Fruit fly (Drosophila melanogaster) whole organism, embryonic: ENCODE results near the gene CG44005.

Experiments used
- ATbp ChIP-seq: fragments of 200-800 bp; sonication (Bioruptor generic); optimal IDR thresholded peaks from 2 replicates; lab custom pipeline; 2017; ENCODE audit warnings: missing biosample characterization, mild to moderate bottlenecking, missing genetic modification characterization, missing genetic modification reagents
- Abd-B ChIP-seq: fragments of 200-800 bp; sonication (Bioruptor generic); optimal IDR thresholded peaks from 2 replicates; lab custom pipeline; 2018; ENCODE audit warnings: missing biosample characterization, mild to moderate bottlenecking, missing genetic modification characterization, moderate library complexity
- CG10267 ChIP-seq: fragments of 200-800 bp; sonication (Bioruptor generic); optimal IDR thresholded peaks from 2 replicates; lab custom pipeline; 2018; ENCODE audit warnings: missing biosample characterization, mild to moderate bottlenecking, missing genetic modification characterization, moderate library complexity
- CG10321 ChIP-seq: fragments of 200-800 bp; sonication (Bioruptor generic); IDR thresholded peaks from 2 replicates; pipeline ENCODE4 v1.3.6; 2022; ENCODE audit warnings: missing biosample characterization, missing genetic modification characterization
- CG11695 ChIP-seq: fragments of 200-800 bp; sonication (Bioruptor generic); IDR thresholded peaks from 3 replicates; pipeline ENCODE4 v1.3.6; 2022; ENCODE audit warnings: missing biosample characterization, missing genetic modification characterization
- CG12155 ChIP-seq: fragments of 200-800 bp; sonication (Bioruptor generic); optimal IDR thresholded peaks from 3 replicates; lab custom pipeline; 2016; ENCODE audit warnings: missing biosample characterization, missing genetic modification characterization
- CG14014 ChIP-seq: fragments of 200-800 bp; sonication (Bioruptor generic); IDR thresholded peaks from 2 replicates; pipeline ENCODE4 v1.3.6; 2022; ENCODE audit warnings: missing biosample characterization, missing genetic modification characterization
- CG14667 ChIP-seq: fragments of 200-800 bp; sonication (Bioruptor generic); IDR thresholded peaks from 2 replicates; pipeline ENCODE4 v1.3.6; 2022; ENCODE audit warnings: missing biosample characterization, missing genetic modification characterization
- CG14710 ChIP-seq: fragments of 200-800 bp; sonication (Bioruptor generic); optimal IDR thresholded peaks from 3 replicates; lab custom pipeline; 2019; ENCODE audit warnings: missing biosample characterization, mild to moderate bottlenecking, missing genetic modification characterization, moderate library complexity
- CG15514 ChIP-seq: fragments of 200-800 bp; sonication (Bioruptor generic); optimal IDR thresholded peaks from 3 replicates; lab custom pipeline; 2017; ENCODE audit warnings: missing biosample characterization, missing genetic modification characterization, mild to moderate bottlenecking, moderate library complexity, missing genetic modification reagents
- CG18262 ChIP-seq: fragments of 200-800 bp; optimal IDR thresholded peaks from 3 replicates; lab custom pipeline; 2019; ENCODE audit warnings: missing biosample characterization, mild to moderate bottlenecking, missing genetic modification characterization, moderate library complexity
- CG1832 ChIP-seq: fragments of 200-800 bp; sonication (Bioruptor generic); optimal IDR thresholded peaks from 2 replicates; lab custom pipeline; 2017; ENCODE audit warnings: missing biosample characterization, mild to moderate bottlenecking, missing genetic modification characterization, inconsistent platforms
- CG2116 ChIP-seq: fragments of 200-800 bp; sonication (Bioruptor generic); optimal IDR thresholded peaks from 3 replicates; lab custom pipeline; 2018; ENCODE audit warnings: missing biosample characterization, mild to moderate bottlenecking, missing genetic modification characterization
- CG2712 ChIP-seq: fragments of 200-800 bp; optimal IDR thresholded peaks from 3 replicates; lab custom pipeline; 2019; ENCODE audit warnings: missing biosample characterization, mild to moderate bottlenecking, missing genetic modification characterization, moderate library complexity
- CG31441 ChIP-seq: fragments of 200-800 bp; sonication (Bioruptor generic); IDR thresholded peaks from 2 replicates; pipeline ENCODE4 v1.3.6; 2022; ENCODE audit warnings: missing biosample characterization, missing genetic modification characterization
- CG33213 ChIP-seq: fragments of 200-800 bp; sonication (Bioruptor generic); optimal IDR thresholded peaks from 3 replicates; lab custom pipeline; 2016; ENCODE audit warnings: missing biosample characterization, missing genetic modification characterization
- CG4424 ChIP-seq: fragments of 200-800 bp; sonication (Bioruptor generic); optimal IDR thresholded peaks from 3 replicates; lab custom pipeline; 2016; ENCODE audit warnings: missing biosample characterization, missing genetic modification characterization
- CG6765 ChIP-seq: fragments of 200-800 bp; sonication (Bioruptor generic); optimal IDR thresholded peaks from 3 replicates; lab custom pipeline; 2017; ENCODE audit warnings: missing biosample characterization, mild to moderate bottlenecking, missing genetic modification characterization
- CG8388 ChIP-seq: fragments of 200-800 bp; sonication (Bioruptor generic); optimal IDR thresholded peaks from 2 replicates; lab custom pipeline; 2019; ENCODE audit warnings: missing biosample characterization, mild to moderate bottlenecking, missing genetic modification characterization, moderate library complexity
- CG9727 ChIP-seq: fragments of 200-800 bp; sonication (Bioruptor generic); optimal IDR thresholded peaks from 3 replicates; lab custom pipeline; 2017; ENCODE audit warnings: missing biosample characterization, mild to moderate bottlenecking, missing genetic modification characterization
- D ChIP-seq, 2 experiments: fragments of 200-800 bp in 1 of 2; fragments of >200 bp in 1 of 2; sonication (Bioruptor generic) in 1 of 2; optimal IDR thresholded peaks; 2 replicates in 1 of 2; 3 replicates in 1 of 2; lab custom pipeline; 2017; ENCODE audit warnings: mild to moderate bottlenecking in 1 of 2, missing biosample characterization in 1 of 2, missing genetic modification characterization in 1 of 2, missing genetic modification reagents in 1 of 2
- Dfd ChIP-seq, 2 experiments: fragments of >200 bp; optimal IDR thresholded peaks; 2 replicates each; lab custom pipeline; 2017; ENCODE audit warnings: missing biosample characterization in 2 of 2, missing genetic modification characterization in 2 of 2
- Drgx ChIP-seq: fragments of 200-800 bp; sonication (Bioruptor generic); IDR thresholded peaks from 2 replicates; pipeline ENCODE4 v1.3.6; 2022; ENCODE audit warnings: missing biosample characterization, missing genetic modification characterization
- E2f1 ChIP-seq: fragments of 200-800 bp; sonication (Bioruptor generic); IDR thresholded peaks from 2 replicates; pipeline ENCODE4 v1.3.6; 2022; ENCODE audit warnings: missing biosample characterization, missing genetic modification characterization
- Ets65A ChIP-seq: fragments of 200-800 bp; sonication (Bioruptor generic); peaks from one replicate; lab custom pipeline; 2016; ENCODE audit warnings: missing biosample characterization, missing genetic modification characterization
- Gug ChIP-seq: fragments of 200-800 bp; sonication (Bioruptor generic); IDR thresholded peaks from 4 replicates; pipeline ENCODE4 v1.3.6; 2022; ENCODE audit warnings: missing biosample characterization, missing genetic modification characterization
- H2.0 ChIP-seq: fragments of 200-800 bp; sonication (Bioruptor generic); IDR thresholded peaks from 2 replicates; pipeline ENCODE4 v1.3.6; 2022; ENCODE audit warnings: missing biosample characterization, missing genetic modification characterization
- Meics ChIP-seq: fragments of 200-800 bp; sonication (Bioruptor generic); optimal IDR thresholded peaks from 2 replicates; lab custom pipeline; 2017; ENCODE audit warnings: missing biosample characterization, mild to moderate bottlenecking, missing genetic modification characterization
- Mrtf ChIP-seq: fragments of 200-800 bp; sonication (Bioruptor generic); IDR thresholded peaks from 3 replicates; pipeline ENCODE4 v1.3.6; 2022; ENCODE audit warnings: missing biosample characterization, missing genetic modification characterization
- NFAT ChIP-seq: fragments of 200-800 bp; sonication (Bioruptor generic); IDR thresholded peaks from 2 replicates; pipeline ENCODE4 v1.3.6; 2022; ENCODE audit warnings: missing biosample characterization, missing genetic modification characterization
- Oli ChIP-seq: fragments of 200-800 bp; sonication (Bioruptor generic); optimal IDR thresholded peaks from 2 replicates; lab custom pipeline; 2018; ENCODE audit warnings: missing biosample characterization, mild to moderate bottlenecking, missing genetic modification characterization, moderate library complexity
- Poxn ChIP-seq: fragments of 200-800 bp; sonication (Bioruptor generic); IDR thresholded peaks from 2 replicates; pipeline ENCODE4 v1.3.6; 2022; ENCODE audit warnings: missing biosample characterization, missing genetic modification characterization
- Six4 ChIP-seq: fragments of 200-800 bp; sonication (Bioruptor generic); optimal IDR thresholded peaks from 2 replicates; lab custom pipeline; 2016; ENCODE audit warnings: missing biosample characterization, missing genetic modification characterization
- YL-1 ChIP-seq: fragments of 200-800 bp; sonication (Bioruptor generic); optimal IDR thresholded peaks from 3 replicates; lab custom pipeline; 2017; ENCODE audit warnings: missing biosample characterization, mild to moderate bottlenecking, missing genetic modification characterization
- bsh ChIP-seq, 2 experiments: fragments of 200-800 bp; sonication (Bioruptor generic); optimal IDR thresholded peaks; 2 replicates each; lab custom pipeline; 2017 to 2018; ENCODE audit warnings: mild to moderate bottlenecking in 2 of 2, missing biosample characterization in 2 of 2, missing genetic modification characterization in 2 of 2, moderate library complexity in 1 of 2
- btn ChIP-seq: fragments of 200-800 bp; sonication (Bioruptor generic); optimal IDR thresholded peaks from 2 replicates; lab custom pipeline; 2016; ENCODE audit warnings: missing biosample characterization, missing genetic modification characterization
- cg ChIP-seq: fragments of 200-800 bp; sonication (Bioruptor generic); optimal IDR thresholded peaks from 3 replicates; lab custom pipeline; 2019; ENCODE audit warnings: missing biosample characterization, mild to moderate bottlenecking, missing genetic modification characterization, moderate library complexity
- cwo ChIP-seq: fragments of 200-800 bp; sonication (Bioruptor generic); optimal IDR thresholded peaks from 3 replicates; lab custom pipeline; 2017; ENCODE audit warnings: missing biosample characterization, missing genetic modification characterization, mild to moderate bottlenecking, moderate library complexity, missing genetic modification reagents
- dmrt11E ChIP-seq: fragments of 200-800 bp; sonication (Bioruptor generic); optimal IDR thresholded peaks from 3 replicates; lab custom pipeline; 2018; ENCODE audit warnings: missing biosample characterization, mild to moderate bottlenecking, missing genetic modification characterization, moderate library complexity
- gsb-n ChIP-seq: fragments of 200-800 bp; sonication (Bioruptor generic); optimal IDR thresholded peaks from 3 replicates; lab custom pipeline; 2018; ENCODE audit warnings: missing biosample characterization, mild to moderate bottlenecking, missing genetic modification characterization
- ind ChIP-seq: fragments of 200-800 bp; sonication (Bioruptor generic); optimal IDR thresholded peaks from 3 replicates; lab custom pipeline; 2016; ENCODE audit warnings: missing biosample characterization, missing genetic modification characterization
- sens ChIP-seq: fragments of 200-800 bp; sonication (Bioruptor generic); peaks from one replicate; lab custom pipeline; 2016; ENCODE audit warnings: missing biosample characterization, missing genetic modification characterization
- stwl ChIP-seq: fragments of 200-800 bp; sonication (Bioruptor generic); optimal IDR thresholded peaks from 3 replicates; lab custom pipeline; 2018; ENCODE audit warnings: missing biosample characterization, mild to moderate bottlenecking, missing genetic modification characterization, moderate library complexity
- ttk ChIP-seq: fragments of 200-800 bp; sonication (Bioruptor generic); IDR thresholded peaks from 2 replicates; pipeline ENCODE4 v2.1.2; 2022; ENCODE audit warnings: missing biosample characterization, missing genetic modification characterization
- wek ChIP-seq: fragments of 200-800 bp; sonication (Bioruptor generic); optimal IDR thresholded peaks from 3 replicates; lab custom pipeline; 2018; ENCODE audit warnings: missing biosample characterization, mild to moderate bottlenecking, missing genetic modification characterization, moderate library complexity

CG44005 gene

dm6 chr3L:18079123-18079522 is 7.2 kb upstream of the CG44005 start:
- TF ChIP-seq cg (GFP tag; lab: Kevin White, UChicago) (peak; percentile 46), wek (GFP tag; lab: Kevin White, UChicago) (no peak), NFAT (GFP tag; lab: Robert Waterston, UW) (no peak), CG15514 (GFP tag; lab: Kevin White, UChicago) (no peak), Ets65A (peak; percentile 79)

- peak in 1 of 2 experiments; percentile 60 for TF ChIP-seq bsh (GFP tag; optimal IDR thresholded peaks at IDR 0.05; lab: Kevin White, UChicago)
- TF ChIP-seq Drgx, result peak; percentile 58
- no peak for TF ChIP-seq Poxn (GFP tag; lab: Robert Waterston, UW)
- TF ChIP-seq CG12155 (GFP tag; lab: Kevin White, UChicago), result no peak
Measured at dm6 chr3L:18078614-18079013, 6.7 kb upstream of the CG44005 start.

- TF ChIP-seq CG2712 (tag; lab: Kevin White, UChicago), result peak; percentile 72
- no peak for TF ChIP-seq wek (GFP tag; lab: Kevin White, UChicago)
- peak; percentile 62 for TF ChIP-seq CG18262
- peak; percentile 23 for TF ChIP-seq CG1832
- TF ChIP-seq CG8388 (GFP tag; lab: Kevin White, UChicago), result peak; percentile 36
- no peak for TF ChIP-seq CG14667 (GFP tag; lab: Robert Waterston, UW)
- TF ChIP-seq Mrtf (GFP tag; lab: Robert Waterston, UW), result no peak
- TF ChIP-seq YL-1 (GFP tag; lab: Kevin White, UChicago), result no peak
- TF ChIP-seq Meics (GFP tag; lab: Kevin White, UChicago), result peak; percentile 46
- TF ChIP-seq CG33213 (GFP tag; lab: Kevin White, UChicago), result no peak
- TF ChIP-seq sens (GFP tag; lab: Kevin White, UChicago), result peak; percentile 69
- peak; percentile 83 for TF ChIP-seq cwo (GFP tag; lab: Kevin White, UChicago)
- TF ChIP-seq dmrt11E (tag; lab: Kevin White, UChicago), result peak; percentile 15
- peak; percentile 65; the same call in 2 of the 3 replicates for TF ChIP-seq CG11695
- TF ChIP-seq stwl (tag; lab: Kevin White, UChicago), result no peak
- TF ChIP-seq btn (GFP tag; lab: Kevin White, UChicago), result no peak
- TF ChIP-seq CG6765, result no peak
- TF ChIP-seq CG2116 (GFP tag; lab: Kevin White, UChicago), result no peak
- peak; percentile 1 for TF ChIP-seq Abd-B
- no peak for TF ChIP-seq gsb-n
- TF ChIP-seq CG10321 (GFP tag; lab: Robert Waterston, UW), result 0 out of 2 replicates have a peak, but pooled peaks have one; percentile 12
- TF ChIP-seq Gug, result no peak
- TF ChIP-seq Dfd (GFP tag; optimal IDR thresholded peaks at IDR 0.05; lab: Kevin White, UChicago), result no peak
- TF ChIP-seq CG14710 (tag; lab: Kevin White, UChicago), result peak; percentile 53
- peak; percentile 60 for TF ChIP-seq CG31441 (GFP tag; lab: Robert Waterston, UW)
- TF ChIP-seq CG14014, result 0 out of 2 replicates have a peak, but pooled peaks have one; percentile 6
- TF ChIP-seq ind (GFP tag; lab: Kevin White, UChicago), result peak; percentile 2
- TF ChIP-seq CG9727 (GFP tag; lab: Kevin White, UChicago), result peak; percentile 42
- TF ChIP-seq ttk, result 0 out of 2 replicates have a peak, but pooled peaks have one; percentile 26
- peak; percentile 32; the same call in 1 of the 2 replicates for TF ChIP-seq H2.0 (GFP tag; lab: Robert Waterston, UW)
- peak; percentile 26; the same call in 1 of the 2 replicates for TF ChIP-seq E2f1 (GFP tag; lab: Robert Waterston, UW)
- no peak for TF ChIP-seq D (optimal IDR thresholded peaks at IDR 0.05; lab: Kevin White, UChicago)
- peak; percentile 36 for TF ChIP-seq D (GFP tag; optimal IDR thresholded peaks at IDR 0.05; lab: Kevin White, UChicago)
- peak; percentile 3 for TF ChIP-seq cg (GFP tag; lab: Kevin White, UChicago)
- TF ChIP-seq Six4 (GFP tag; lab: Kevin White, UChicago), result peak; percentile 8
- peak; percentile 6 for TF ChIP-seq CG4424 (GFP tag; lab: Kevin White, UChicago)
- TF ChIP-seq ATbp (GFP tag; lab: Kevin White, UChicago), result peak; percentile 50
- TF ChIP-seq Oli (tag; lab: Kevin White, UChicago), result peak; percentile 50
- peak; percentile 38 for TF ChIP-seq CG10267 (tag; lab: Kevin White, UChicago)
Measured at dm6 chr3L:18077649-18078417, 5.9 kb upstream of the CG44005 start.
